Worm (Caenorhabditis elegans): ENCODE data around the gene srw-44.
"Not testable (repeated sequence)": the region's sequence is repeated elsewhere in the genome, so short reads cannot be mapped to it uniquely, and the experiment has no call there.

Gene srw-44

DNA sequence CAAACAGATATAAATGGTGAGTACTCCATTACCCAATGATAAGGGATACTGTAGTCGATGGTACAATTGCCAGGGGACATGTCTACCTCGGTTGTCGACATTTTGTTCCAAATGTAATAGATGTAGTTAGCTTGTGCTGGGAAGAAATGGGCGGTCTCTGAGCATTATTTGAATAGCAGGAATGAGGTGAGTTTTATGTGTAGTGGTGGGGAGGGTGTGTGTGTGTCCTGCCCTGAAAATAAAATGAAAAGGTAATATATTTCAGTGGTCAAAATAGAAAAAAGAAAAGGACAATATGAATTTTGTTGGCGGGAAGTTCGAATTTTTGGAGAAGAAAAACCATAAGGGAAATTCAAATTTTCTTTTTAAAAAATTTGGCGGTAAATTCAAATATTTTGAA, 19.3 kb upstream of the srw-44 start, which contains the start of gene Y70C5B.2:
TSS of gene Y70C5B.2 (minus strand) at position 101 of the 400 bp plus-strand sequence.
- not testable (repeated sequence) for TF ChIP-seq sptf-1 (tag; optimal IDR thresholded peaks at IDR 0.05); unc-62 (GFP tag; optimal IDR thresholded peaks at IDR 0.05); ceh-43 (GFP tag; optimal IDR thresholded peaks at IDR 0.05)

DNA sequence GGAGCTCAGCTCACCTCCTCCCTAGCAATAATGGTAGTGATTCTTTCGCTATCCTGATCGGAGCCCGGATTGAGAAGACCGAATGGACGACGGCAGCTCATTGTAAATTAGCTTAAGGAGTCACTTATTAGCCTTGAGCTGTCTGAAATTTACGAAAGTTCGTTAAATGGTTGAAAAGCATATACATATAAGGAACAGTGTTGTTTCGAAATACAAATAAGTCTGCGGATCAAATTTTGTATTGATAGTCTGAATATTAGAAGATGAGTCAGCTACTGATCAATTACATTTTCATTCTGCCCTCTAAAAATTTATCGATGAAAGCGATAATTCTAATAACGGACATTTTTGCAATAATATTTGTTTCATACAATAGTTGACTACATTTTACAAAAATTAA, 13.4 kb upstream of the srw-44 start, which contains the start of gene F14F8.14:
TSS of gene F14F8.14 (minus strand) at position 101 of the 400 bp plus-strand sequence.
- TF ChIP-seq zip-8 (tag; optimal IDR thresholded peaks at IDR 0.05), result no peak
- TF ChIP-seq drap-1 (GFP tag; optimal IDR thresholded peaks at IDR 0.05), result no peak
- no peak for TF ChIP-seq nhr-2 (tag; optimal IDR thresholded peaks at IDR 0.05)
- no peak for TF ChIP-seq unc-62 (GFP tag; optimal IDR thresholded peaks at IDR 0.05)
- no peak for TF ChIP-seq nhr-237 (tag; optimal IDR thresholded peaks at IDR 0.05)
- no peak for TF ChIP-seq M03D4.4 (tag; optimal IDR thresholded peaks at IDR 0.05)
- no peak for TF ChIP-seq ham-2 (GFP tag; optimal IDR thresholded peaks at IDR 0.05)
- no peak for TF ChIP-seq unc-39 (tag; optimal IDR thresholded peaks at IDR 0.05)
- TF ChIP-seq lin-32 (GFP tag; optimal IDR thresholded peaks at IDR 0.05), result no peak
- TF ChIP-seq mab-5 (tag; optimal IDR thresholded peaks at IDR 0.05), result no peak
- no peak for TF ChIP-seq unc-120 (tag; optimal IDR thresholded peaks at IDR 0.05; ENCODE audit: poor library complexity, severe bottlenecking)
- TF ChIP-seq hlh-1 (tag; optimal IDR thresholded peaks at IDR 0.05), result no peak
- TF ChIP-seq ceh-43 (GFP tag; optimal IDR thresholded peaks at IDR 0.05), result no peak
- no peak for TF ChIP-seq ceh-39 (tag; optimal IDR thresholded peaks at IDR 0.05)

DNA sequence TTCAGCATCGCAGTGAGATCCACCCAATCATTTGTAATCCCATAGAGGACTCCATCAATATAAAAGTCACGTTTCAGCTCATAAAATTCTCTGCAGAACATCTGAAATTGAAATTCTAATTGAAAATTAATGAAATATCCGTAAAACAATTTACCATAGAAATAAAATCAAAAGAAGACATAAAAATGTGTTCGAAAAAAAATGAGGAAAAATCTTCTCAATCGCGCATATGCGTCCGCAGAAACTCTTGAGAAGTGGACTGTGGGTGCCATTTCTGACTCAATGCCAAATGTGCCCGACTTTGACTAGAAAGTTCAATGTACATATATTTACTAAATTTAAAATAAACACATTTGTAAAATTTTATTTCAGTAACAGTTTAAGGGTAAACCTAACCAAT, 11.6 kb upstream of the srw-44 start, which contains the start of gene F14F8.9:
TSS of gene F14F8.9 (minus strand) at position 101 of the 400 bp plus-strand sequence.
- no peak for TF ChIP-seq lin-32 (GFP tag; optimal IDR thresholded peaks at IDR 0.05)
- TF ChIP-seq unc-120 (tag; optimal IDR thresholded peaks at IDR 0.05; ENCODE audit: poor library complexity, severe bottlenecking), result no peak
- no peak for TF ChIP-seq blmp-1 (tag; optimal IDR thresholded peaks at IDR 0.05)
- no peak for TF ChIP-seq flh-1 (GFP tag; optimal IDR thresholded peaks at IDR 0.05)
- no peak for TF ChIP-seq tbx-8 (GFP tag; optimal IDR thresholded peaks at IDR 0.05)
- no peak for TF ChIP-seq pha-4 (tag; optimal IDR thresholded peaks at IDR 0.05)
- TF ChIP-seq ceh-83 (GFP tag; optimal IDR thresholded peaks at IDR 0.05), result no peak
- TF ChIP-seq mab-5 (tag; optimal IDR thresholded peaks at IDR 0.05), result no peak
- no peak for TF ChIP-seq nhr-28 (tag; optimal IDR thresholded peaks at IDR 0.05)
- TF ChIP-seq M03D4.4 (tag; optimal IDR thresholded peaks at IDR 0.05), result no peak
- TF ChIP-seq bed-3 (GFP tag; optimal IDR thresholded peaks at IDR 0.05), result no peak
- TF ChIP-seq cnd-1 (tag; optimal IDR thresholded peaks at IDR 0.05), result no peak

ce11 chrV:16671190-16671589, 8.9 kb upstream of the srw-44 start, which contains the start of gene str-61:
TSS of gene str-61 (minus strand) at chrV:16671290.
- TF ChIP-seq cnd-1 (tag; optimal IDR thresholded peaks at IDR 0.05), result no peak
- no peak for TF ChIP-seq ham-2 (GFP tag; optimal IDR thresholded peaks at IDR 0.05)
- TF ChIP-seq elt-1 (tag; optimal IDR thresholded peaks at IDR 0.05; ENCODE audit: borderline replicate concordance, insufficient read depth), result no peak
- no peak for TF ChIP-seq unc-39 (tag; optimal IDR thresholded peaks at IDR 0.05)
- TF ChIP-seq hlh-1 (tag; optimal IDR thresholded peaks at IDR 0.05), result no peak
- no peak for TF ChIP-seq lin-32 (GFP tag; optimal IDR thresholded peaks at IDR 0.05)
- no peak for TF ChIP-seq sem-2 (GFP tag; optimal IDR thresholded peaks at IDR 0.05)
- TF ChIP-seq nhr-28 (tag; optimal IDR thresholded peaks at IDR 0.05), result no peak
- TF ChIP-seq bed-3 (GFP tag; optimal IDR thresholded peaks at IDR 0.05), result no peak
- no peak for TF ChIP-seq lsy-2 (tag; optimal IDR thresholded peaks at IDR 0.05)
- no peak for TF ChIP-seq ceh-39 (tag; optimal IDR thresholded peaks at IDR 0.05)
- no peak for TF ChIP-seq elt-3 (tag; optimal IDR thresholded peaks at IDR 0.05)
- no peak for TF ChIP-seq unc-62 (GFP tag; optimal IDR thresholded peaks at IDR 0.05)
- TF ChIP-seq ces-1 (GFP tag; optimal IDR thresholded peaks at IDR 0.05), result no peak
- TF ChIP-seq nhr-12 (tag; optimal IDR thresholded peaks at IDR 0.05), result no peak
- TF ChIP-seq flh-1 (GFP tag; optimal IDR thresholded peaks at IDR 0.05), result no peak
- TF ChIP-seq nhr-76 (tag; optimal IDR thresholded peaks at IDR 0.05), result no peak
- no peak for TF ChIP-seq mls-2 (tag; optimal IDR thresholded peaks at IDR 0.05)
- no peak for TF ChIP-seq drap-1 (GFP tag; optimal IDR thresholded peaks at IDR 0.05)
- no peak for TF ChIP-seq lin-13 (tag; optimal IDR thresholded peaks at IDR 0.05)

ce11 chrV:16672198-16672597, 7.9 kb upstream of the srw-44 start, which contains the start of gene F14F8.8:
TSS of gene F14F8.8 (minus strand) at chrV:16672298.
- TF ChIP-seq unc-62 (GFP tag; optimal IDR thresholded peaks at IDR 0.05) (no peak), nhr-12 (tag; optimal IDR thresholded peaks at IDR 0.05) (no peak), elt-1 (tag; optimal IDR thresholded peaks at IDR 0.05; ENCODE audit: borderline replicate concordance, insufficient read depth) (no peak), cnd-1 (tag; optimal IDR thresholded peaks at IDR 0.05) (no peak), snpc-4 (tag; optimal IDR thresholded peaks at IDR 0.05) (no peak), drap-1 (GFP tag; optimal IDR thresholded peaks at IDR 0.05) (no peak), mep-1 (tag; optimal IDR thresholded peaks at IDR 0.05) (no peak), mab-5 (tag; optimal IDR thresholded peaks at IDR 0.05) (no peak), ceh-43 (GFP tag; optimal IDR thresholded peaks at IDR 0.05) (no peak), blmp-1 (tag; optimal IDR thresholded peaks at IDR 0.05) (no peak), ham-2 (GFP tag; optimal IDR thresholded peaks at IDR 0.05) (no peak), ces-1 (GFP tag; optimal IDR thresholded peaks at IDR 0.05) (no peak), lin-13 (tag; optimal IDR thresholded peaks at IDR 0.05) (no peak), mls-2 (tag; optimal IDR thresholded peaks at IDR 0.05) (no peak), nhr-76 (tag; optimal IDR thresholded peaks at IDR 0.05) (no peak), ceh-39 (tag; optimal IDR thresholded peaks at IDR 0.05) (no peak), pha-4 (tag; optimal IDR thresholded peaks at IDR 0.05) (no peak)

Measured in whole organism, mixed stage, embryonic.